Worm (Caenorhabditis elegans) whole organism, L4/young adult: ENCODE data around the gene twk-39.

Source experiments
- W03F9.2 ChIP-seq: fragments of 150-350 bp; optimal IDR thresholded peaks from 2 replicates; lab custom pipeline; 2014; ENCODE audit warnings: missing biosample characterization, missing genetic modification characterization
- dao-5 ChIP-seq: sonication (generic microtip); optimal IDR thresholded peaks from 2 replicates; lab custom pipeline; 2016; ENCODE audit warnings: missing genotype, missing genetic modification characterization, moderate library complexity, missing compliant biosample characterization
- him-1 ChIP-seq: sonication (generic microtip); optimal IDR thresholded peaks from 2 replicates; lab custom pipeline; 2016; ENCODE audit warnings: missing genotype, missing genetic modification reagents, missing genetic modification characterization, missing compliant biosample characterization

- no peak for TF ChIP-seq him-1
- no peak for TF ChIP-seq W03F9.2 (tag; lab: Kevin White, UChicago)
- no peak for TF ChIP-seq dao-5 (tag; lab: Kevin White, UChicago)
Measured at ce11 chrIII:11816523-11817003, 21.0 kb downstream of the twk-39 start, which contains the start of gene C18D11.1.
